Fruit fly (Drosophila melanogaster) whole organism, prepupa: ENCODE data around the gene CrebA.

Source experiments
- CG32006 ChIP-seq: fragments of 200-800 bp; sonication (Bioruptor generic); optimal IDR thresholded peaks from 3 replicates; lab custom pipeline; 2017; ENCODE audit warnings: missing biosample characterization, mild to moderate bottlenecking, missing genetic modification characterization
- CG6808 ChIP-seq: fragments of 200-800 bp; sonication (Bioruptor generic); optimal IDR thresholded peaks from 3 replicates; lab custom pipeline; 2017; ENCODE audit warnings: missing biosample characterization, missing genetic modification characterization, mild to moderate bottlenecking, moderate library complexity, missing genetic modification reagents
- Lpt ChIP-seq: fragments of 200-800 bp; sonication (Bioruptor generic); optimal IDR thresholded peaks from 3 replicates; lab custom pipeline; 2016; ENCODE audit warnings: missing biosample characterization, missing genetic modification characterization
- Sox15 ChIP-seq: fragments of 200-800 bp; sonication (Bioruptor generic); optimal IDR thresholded peaks from 3 replicates; lab custom pipeline; 2016; ENCODE audit warnings: missing biosample characterization, missing genetic modification characterization
- acj6 ChIP-seq: fragments of 200-800 bp; sonication (Bioruptor generic); optimal IDR thresholded peaks from 3 replicates; lab custom pipeline; 2016; ENCODE audit warnings: missing biosample characterization, missing genetic modification characterization
- fd59A ChIP-seq: fragments of 200-800 bp; sonication (Bioruptor generic); optimal IDR thresholded peaks from 2 replicates; lab custom pipeline; 2017; ENCODE audit warnings: missing biosample characterization, mild to moderate bottlenecking, missing genetic modification characterization, missing genetic modification reagents

DNA sequence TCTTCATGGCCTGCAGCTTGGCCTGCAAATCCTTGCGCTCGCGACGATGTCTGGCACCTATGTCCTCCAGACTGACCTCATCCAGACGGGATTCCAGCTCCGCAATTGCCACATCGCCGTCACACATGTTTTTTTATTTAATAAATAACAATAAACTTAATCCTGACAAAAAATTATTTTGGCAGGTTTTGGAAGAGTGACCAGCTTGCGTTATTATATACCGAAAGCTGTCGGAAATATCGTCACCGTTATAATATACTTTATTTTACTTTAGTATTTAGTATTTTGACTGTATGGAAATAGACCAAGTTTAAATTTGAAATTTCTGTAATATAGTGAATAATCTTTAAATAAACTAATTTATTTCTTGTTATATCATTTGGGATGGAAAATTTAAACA lies 30.5 kb upstream of the CrebA start, which contains the start of gene CG7857:
- TF ChIP-seq CG32006 (GFP tag; lab: Kevin White, UChicago) (no peak), Lpt (GFP tag; lab: Kevin White, UChicago) (no peak), CG6808 (GFP tag; lab: Kevin White, UChicago) (no peak), Sox15 (no peak), fd59A (no peak), acj6 (no peak)
